Fruit fly (Drosophila melanogaster) whole organism, embryonic: ENCODE measurements around the gene RpL28.
A peak's percentile ranks its signal among the peaks of the same experiment; 100 is the strongest.

Source experiments
- Atf6 ChIP-seq: fragments of 200-800 bp; sonication (Bioruptor generic); IDR thresholded peaks from 2 replicates; pipeline ENCODE4 v1.3.6; 2022; ENCODE audit warnings: missing biosample characterization, missing genetic modification characterization
- B-H1 ChIP-seq: fragments of 200-800 bp; sonication (Bioruptor generic); IDR thresholded peaks from 3 replicates; pipeline ENCODE4 v1.3.6; 2022; ENCODE audit warnings: missing biosample characterization, missing genetic modification characterization
- CG10321 ChIP-seq: fragments of 200-800 bp; sonication (Bioruptor generic); IDR thresholded peaks from 2 replicates; pipeline ENCODE4 v1.3.6; 2022; ENCODE audit warnings: missing biosample characterization, missing genetic modification characterization
- CG11093 ChIP-seq: fragments of 200-800 bp; sonication (Bioruptor generic); IDR thresholded peaks from 3 replicates; pipeline ENCODE4 v1.3.6; 2022; ENCODE audit warnings: missing biosample characterization, missing genetic modification characterization
- CG11695 ChIP-seq: fragments of 200-800 bp; sonication (Bioruptor generic); IDR thresholded peaks from 3 replicates; pipeline ENCODE4 v1.3.6; 2022; ENCODE audit warnings: missing biosample characterization, missing genetic modification characterization
- CG13424 ChIP-seq: fragments of 200-800 bp; sonication (Bioruptor generic); optimal IDR thresholded peaks from 2 replicates; lab custom pipeline; 2019; ENCODE audit warnings: missing biosample characterization, mild to moderate bottlenecking, missing genetic modification characterization, moderate library complexity
- CG2678 ChIP-seq: fragments of 200-800 bp; sonication (Bioruptor generic); optimal IDR thresholded peaks from 3 replicates; lab custom pipeline; 2019; ENCODE audit warnings: missing biosample characterization, mild to moderate bottlenecking, missing genetic modification characterization, moderate library complexity
- CG30431 ChIP-seq: fragments of 200-800 bp; sonication (Bioruptor generic); optimal IDR thresholded peaks from 2 replicates; lab custom pipeline; 2017; ENCODE audit warnings: missing biosample characterization, missing genetic modification characterization
- CG3065 ChIP-seq: fragments of 200-800 bp; sonication (Bioruptor generic); optimal IDR thresholded peaks from 2 replicates; lab custom pipeline; 2016; ENCODE audit warnings: missing biosample characterization, missing genetic modification characterization
- CG3407 ChIP-seq: fragments of 200-800 bp; sonication (Bioruptor generic); optimal IDR thresholded peaks from 2 replicates; lab custom pipeline; 2018; ENCODE audit warnings: missing biosample characterization, mild to moderate bottlenecking, missing genetic modification characterization
- CG5953 ChIP-seq: fragments of 200-800 bp; sonication (Bioruptor generic); IDR thresholded peaks from 2 replicates; pipeline ENCODE4 v1.3.6; 2022; ENCODE audit warnings: missing biosample characterization, missing genetic modification characterization
- CG6683 ChIP-seq: fragments of 200-800 bp; sonication (Bioruptor generic); optimal IDR thresholded peaks from 2 replicates; lab custom pipeline; 2017; ENCODE audit warnings: missing biosample characterization, mild to moderate bottlenecking, missing genetic modification characterization, missing genetic modification reagents
- CG6791 ChIP-seq: fragments of 200-800 bp; sonication (Bioruptor generic); IDR thresholded peaks from 3 replicates; pipeline ENCODE4 v1.3.6; 2022; ENCODE audit warnings: missing biosample characterization, missing genetic modification characterization; ENCODE audit not compliant: partially characterized antibody
- CG7839 ChIP-seq: fragments of 200-800 bp; sonication (Bioruptor generic); optimal IDR thresholded peaks from 3 replicates; lab custom pipeline; 2018; ENCODE audit warnings: missing biosample characterization, mild to moderate bottlenecking, missing genetic modification characterization, moderate library complexity
- CG9215 ChIP-seq: fragments of 200-800 bp; sonication (Bioruptor generic); IDR thresholded peaks from 2 replicates; pipeline ENCODE4 v1.3.6; 2022; ENCODE audit warnings: missing biosample characterization, missing genetic modification characterization
- Dek ChIP-seq: fragments of 200-800 bp; sonication (Bioruptor generic); optimal IDR thresholded peaks from 3 replicates; lab custom pipeline; 2019; ENCODE audit warnings: missing biosample characterization, mild to moderate bottlenecking, missing genetic modification characterization, moderate library complexity
- Dip3 ChIP-seq: fragments of 200-800 bp; sonication (Bioruptor generic); optimal IDR thresholded peaks from 3 replicates; lab custom pipeline; 2016; ENCODE audit warnings: missing biosample characterization, missing genetic modification characterization
- Dp ChIP-seq: fragments of 200-800 bp; sonication (Bioruptor generic); optimal IDR thresholded peaks from 2 replicates; lab custom pipeline; 2018; ENCODE audit warnings: missing biosample characterization, mild to moderate bottlenecking, missing genetic modification characterization, moderate library complexity
- E2f2 ChIP-seq: fragments of 200-800 bp; sonication (Bioruptor generic); IDR thresholded peaks from 2 replicates; pipeline ENCODE4 v1.3.6; 2022; ENCODE audit warnings: missing biosample characterization, missing genetic modification characterization
- Eip74EF ChIP-seq, 2 experiments: fragments of 200-800 bp in 1 of 2; fragments of >200 bp in 1 of 2; sonication (Bioruptor generic) in 1 of 2; optimal IDR thresholded peaks; 2 replicates each; lab custom pipeline; 2017 to 2019; ENCODE audit warnings: missing biosample characterization in 2 of 2, missing genetic modification characterization in 2 of 2, mild to moderate bottlenecking in 1 of 2, moderate library complexity in 1 of 2
- HmgZ ChIP-seq: fragments of 200-800 bp; sonication (Bioruptor generic); optimal IDR thresholded peaks from 2 replicates; lab custom pipeline; 2018; ENCODE audit warnings: missing biosample characterization, mild to moderate bottlenecking, missing genetic modification characterization
- Hr51 ChIP-seq, 2 experiments: fragments of 200-800 bp; sonication (Bioruptor generic); optimal IDR thresholded peaks; 2 replicates in 1 of 2; 3 replicates in 1 of 2; lab custom pipeline; 2016 to 2018; ENCODE audit warnings: missing biosample characterization in 2 of 2, missing genetic modification characterization in 2 of 2, mild to moderate bottlenecking in 1 of 2, moderate library complexity in 1 of 2
- Kr ChIP-seq: fragments of 200-800 bp; sonication (Bioruptor generic); optimal IDR thresholded peaks from 2 replicates; lab custom pipeline; 2017; ENCODE audit warnings: missing biosample characterization, mild to moderate bottlenecking, missing genetic modification characterization
- Max ChIP-seq: fragments of 200-800 bp; sonication (Bioruptor generic); optimal IDR thresholded peaks from 2 replicates; lab custom pipeline; 2016; ENCODE audit warnings: missing biosample characterization, mild to moderate bottlenecking, missing genetic modification characterization
- NK7.1 ChIP-seq: fragments of 200-800 bp; sonication (Bioruptor generic); optimal IDR thresholded peaks from 3 replicates; lab custom pipeline; 2016; ENCODE audit warnings: missing biosample characterization, missing genetic modification characterization
- NfI ChIP-seq: fragments of 200-800 bp; sonication (Bioruptor generic); optimal IDR thresholded peaks from 3 replicates; lab custom pipeline; 2018; ENCODE audit warnings: missing biosample characterization, mild to moderate bottlenecking, missing genetic modification characterization, moderate library complexity
- Ptx1 ChIP-seq: fragments of 200-800 bp; sonication (Bioruptor generic); IDR thresholded peaks from 2 replicates; pipeline ENCODE4 v1.3.6; 2022; ENCODE audit warnings: missing biosample characterization, missing genetic modification characterization
- Xbp1 ChIP-seq: fragments of 200-800 bp; sonication (Bioruptor generic); optimal IDR thresholded peaks from 3 replicates; lab custom pipeline; 2016; ENCODE audit warnings: missing biosample characterization, mild to moderate bottlenecking, missing genetic modification characterization
- abd-A ChIP-seq: fragments of 200-800 bp; sonication (Bioruptor generic); optimal IDR thresholded peaks from 3 replicates; lab custom pipeline; 2019; ENCODE audit warnings: missing biosample characterization, mild to moderate bottlenecking, missing genetic modification characterization, moderate library complexity
- az2 ChIP-seq: fragments of 200-800 bp; sonication (Bioruptor generic); optimal IDR thresholded peaks from 3 replicates; lab custom pipeline; 2016; ENCODE audit warnings: missing biosample characterization, missing genetic modification characterization
- br ChIP-seq: fragments of >200 bp; optimal IDR thresholded peaks from 2 replicates; lab custom pipeline; 2017
- bsh ChIP-seq, 2 experiments: fragments of 200-800 bp; sonication (Bioruptor generic); optimal IDR thresholded peaks; 2 replicates each; lab custom pipeline; 2017 to 2018; ENCODE audit warnings: mild to moderate bottlenecking in 2 of 2, missing biosample characterization in 2 of 2, missing genetic modification characterization in 2 of 2, moderate library complexity in 1 of 2
- btn ChIP-seq: fragments of 200-800 bp; sonication (Bioruptor generic); optimal IDR thresholded peaks from 2 replicates; lab custom pipeline; 2016; ENCODE audit warnings: missing biosample characterization, missing genetic modification characterization
- ci ChIP-seq: fragments of 200-800 bp; sonication (Bioruptor generic); IDR thresholded peaks from 3 replicates; pipeline ENCODE4 v1.3.6; 2022; ENCODE audit warnings: missing biosample characterization, missing genetic modification characterization
- corto ChIP-seq: fragments of 200-800 bp; sonication (Bioruptor generic); optimal IDR thresholded peaks from 2 replicates; lab custom pipeline; 2016; ENCODE audit warnings: missing biosample characterization, mild to moderate bottlenecking, missing genetic modification characterization, moderate library complexity
- crp ChIP-seq, 2 experiments: fragments of 200-800 bp; sonication (Bioruptor generic); optimal IDR thresholded peaks; 2 replicates in 1 of 2; 3 replicates in 1 of 2; lab custom pipeline; 2017; ENCODE audit warnings: missing biosample characterization in 2 of 2, missing genetic modification characterization in 2 of 2, mild to moderate bottlenecking in 1 of 2, moderate library complexity in 1 of 2
- da ChIP-seq: fragments of 200-800 bp; sonication (Bioruptor generic); optimal IDR thresholded peaks from 2 replicates; lab custom pipeline; 2016; ENCODE audit warnings: missing biosample characterization, missing genetic modification characterization
- dan ChIP-seq: fragments of 200-800 bp; sonication (Bioruptor generic); IDR thresholded peaks from 2 replicates; pipeline ENCODE4 v1.3.6; 2022; ENCODE audit warnings: missing biosample characterization, missing genetic modification characterization
- disco-r ChIP-seq: fragments of 200-800 bp; sonication (Bioruptor generic); optimal IDR thresholded peaks from 2 replicates; lab custom pipeline; 2016; ENCODE audit warnings: missing biosample characterization, missing genetic modification characterization
- ftz-f1 ChIP-seq: fragments of 200-800 bp; sonication (Bioruptor generic); optimal IDR thresholded peaks from 2 replicates; lab custom pipeline; 2016; ENCODE audit warnings: missing biosample characterization, missing genetic modification characterization
- fu2 ChIP-seq: fragments of 200-800 bp; sonication (Bioruptor generic); optimal IDR thresholded peaks from 2 replicates; lab custom pipeline; 2016; ENCODE audit warnings: missing biosample characterization, missing genetic modification characterization
- gem ChIP-seq: fragments of 200-800 bp; sonication (Bioruptor generic); optimal IDR thresholded peaks from 2 replicates; lab custom pipeline; 2019; ENCODE audit warnings: missing biosample characterization, mild to moderate bottlenecking, missing genetic modification characterization, moderate library complexity
- ken ChIP-seq: fragments of 200-800 bp; sonication (Bioruptor generic); IDR thresholded peaks from 3 replicates; pipeline ENCODE4 v1.3.6; 2022; ENCODE audit warnings: missing biosample characterization, missing genetic modification characterization
- odd ChIP-seq: fragments of 200-800 bp; sonication (Bioruptor generic); optimal IDR thresholded peaks from 2 replicates; lab custom pipeline; 2017; ENCODE audit warnings: missing biosample characterization, mild to moderate bottlenecking, missing genetic modification characterization
- pan ChIP-seq, 4 experiments: fragments of >200 bp in 3 of 4; fragments of 200-800 bp in 1 of 4; sonication (Bioruptor generic) in 1 of 4; optimal IDR thresholded peaks in 3 of 4; IDR thresholded peaks in 1 of 4; 2 replicates each; pipeline versions ENCODE4 v1.3.6 to Lab custom; 2017 to 2022; ENCODE audit warnings: missing biosample characterization in 2 of 4, missing genetic modification characterization in 2 of 4, mixed read lengths in 1 of 4
- sens-2 ChIP-seq: fragments of 200-800 bp; sonication (Bioruptor generic); IDR thresholded peaks from 2 replicates; pipeline ENCODE4 v1.3.6; 2022; ENCODE audit warnings: missing biosample characterization, missing genetic modification characterization
- trem ChIP-seq: fragments of 200-800 bp; optimal IDR thresholded peaks from 3 replicates; lab custom pipeline; 2019; ENCODE audit warnings: missing biosample characterization, mild to moderate bottlenecking, missing genetic modification characterization, moderate library complexity
- twi ChIP-seq: fragments of 200-800 bp; optimal IDR thresholded peaks from 2 replicates; lab custom pipeline; 2019; ENCODE audit warnings: missing biosample characterization, mild to moderate bottlenecking, missing genetic modification characterization, moderate library complexity
- wor ChIP-seq: fragments of 200-800 bp; sonication (Bioruptor generic); IDR thresholded peaks from 2 replicates; pipeline ENCODE4 v1.3.6; 2022; ENCODE audit warnings: missing biosample characterization, missing genetic modification characterization

Gene RpL28

dm6 chr3L:3251659-3252490 lies 29.1 kb upstream of the RpL28 start (continued):
- TF ChIP-seq Xbp1 (GFP tag; lab: Kevin White, UChicago) (no peak), crp (GFP tag; optimal IDR thresholded peaks at IDR 0.05; lab: Kevin White, UChicago) (no peak), da (no peak), CG7839 (peak; percentile 17), gem (tag; lab: Kevin White, UChicago) (peak; percentile 44), CG11695 (GFP tag; lab: Robert Waterston, UW) (0 out of 3 replicates have a peak, but pooled peaks have one; percentile 30), trem (tag; lab: Kevin White, UChicago) (no peak), bsh (GFP tag; optimal IDR thresholded peaks at IDR 0.05; lab: Kevin White, UChicago) (peak in 1 of 2 experiments; percentile 2), HmgZ (peak; percentile 50), CG30431 (GFP tag; lab: Kevin White, UChicago) (no peak), CG13424 (tag; lab: Kevin White, UChicago) (no peak), ken (no peak), sens-2 (GFP tag; lab: Robert Waterston, UW) (no peak), CG11093 (GFP tag; lab: Robert Waterston, UW) (no peak), btn (GFP tag; lab: Kevin White, UChicago) (no peak), CG2678 (no peak), az2 (GFP tag; lab: Kevin White, UChicago) (no peak), NfI (no peak), CG9215 (GFP tag; lab: Robert Waterston, UW) (no peak), CG6791 (GFP tag; lab: Robert Waterston, UW) (no peak), Dp (GFP tag; lab: Kevin White, UChicago) (peak; percentile 27), Hr51 (GFP tag; optimal IDR thresholded peaks at IDR 0.05; lab: Kevin White, UChicago) (peak in 1 of 2 experiments; percentile 8), CG3065 (GFP tag; lab: Kevin White, UChicago) (no peak), Dip3 (GFP tag; lab: Kevin White, UChicago) (no peak), Atf6 (GFP tag; lab: Robert Waterston, UW) (no peak), ftz-f1 (GFP tag; lab: Kevin White, UChicago) (no peak), B-H1 (GFP tag; lab: Robert Waterston, UW) (no peak), abd-A (tag; lab: Kevin White, UChicago) (no peak), Dek (peak; percentile 0), pan (optimal IDR thresholded peaks at IDR 0.05; lab: Kevin White, UChicago) (no peak), pan (GFP tag; optimal IDR thresholded peaks at IDR 0.05 in 1 of 2, IDR thresholded peaks at IDR 0.05 in 1 of 2) (peak in 1 of 2 experiments; percentile 21), ci (GFP tag; lab: Robert Waterston, UW) (no peak), disco-r (GFP tag; lab: Kevin White, UChicago) (no peak), odd (no peak), NK7.1 (no peak), CG10321 (GFP tag; lab: Robert Waterston, UW) (no peak), corto (GFP tag; lab: Kevin White, UChicago) (peak; percentile 64), E2f2 (GFP tag; lab: Robert Waterston, UW) (peak; percentile 41; the same call in 1 of the 2 replicates), dan (no peak), wor (GFP tag; lab: Robert Waterston, UW) (no peak), CG3407 (GFP tag; lab: Kevin White, UChicago) (no peak), CG6683 (GFP tag; lab: Kevin White, UChicago) (no peak), fu2 (GFP tag; lab: Kevin White, UChicago) (no peak), br (lab: Kevin White, UChicago) (no peak), Max (GFP tag; lab: Kevin White, UChicago) (no peak), Ptx1 (GFP tag; lab: Robert Waterston, UW) (no peak), twi (tag; lab: Kevin White, UChicago) (no peak), CG5953 (GFP tag; lab: Robert Waterston, UW) (no peak), Kr (no peak), Eip74EF (GFP tag; optimal IDR thresholded peaks at IDR 0.05; lab: Kevin White, UChicago) (no peak)
